Worm (Caenorhabditis elegans) whole organism, early embryonic: ENCODE results near the gene wars-1.

Experiments
- B0310.2 ChIP-seq: sonication (generic microtip); optimal IDR thresholded peaks from 2 replicates; lab custom pipeline; 2016; ENCODE audit warnings: mild to moderate bottlenecking, missing genetic modification characterization, missing compliant biosample characterization
- aly-1 ChIP-seq: sonication (generic microtip); optimal IDR thresholded peaks from 2 replicates; lab custom pipeline; 2016; ENCODE audit warnings: missing genetic modification characterization, missing compliant biosample characterization
- ama-1 ChIP-seq: fragments of 150-350 bp; optimal IDR thresholded peaks from 2 replicates; lab custom pipeline; 2014
- ceh-13 ChIP-seq: fragments of 200-800 bp; sonication (Bioruptor generic); optimal IDR thresholded peaks from 2 replicates; lab custom pipeline; 2018; ENCODE audit warnings: mild to moderate bottlenecking, missing genetic modification characterization, missing compliant biosample characterization
- tbx-11 ChIP-seq: fragments of 200-800 bp; sonication (Bioruptor generic); IDR thresholded peaks from 2 replicates; pipeline ENCODE4 v1.3.6; 2022; ENCODE audit warnings: missing genetic modification characterization, missing compliant biosample characterization
- tbx-37 ChIP-seq: fragments of 200-800 bp; sonication (Bioruptor generic); conservative IDR thresholded peaks from 2 replicates; pipeline ENCODE4 v1.3.6; 2022; ENCODE audit warnings: missing genetic modification reagents, missing genetic modification characterization, missing compliant biosample characterization

- TF ChIP-seq tbx-37 (GFP tag; lab: Robert Waterston, UW), result no peak
- TF ChIP-seq ama-1 (lab: Kevin White, UChicago), result no peak
- TF ChIP-seq B0310.2 (tag; lab: Kevin White, UChicago), result no peak
- TF ChIP-seq ceh-13 (GFP tag; lab: Kevin White, UChicago), result no peak
- no peak for TF ChIP-seq tbx-11 (GFP tag; lab: Robert Waterston, UW)
- TF ChIP-seq aly-1, result no peak
Observed at ce11 chrV:18870955-18871354, 11.9 kb upstream of the wars-1 start.
